Worm (Caenorhabditis elegans) whole organism, late embryonic: ENCODE data around the gene Y46G5A.8.

Experiments used
- C08G9.2 ChIP-seq: sonication (generic microtip); optimal IDR thresholded peaks from 2 replicates; lab custom pipeline; 2016; ENCODE audit warnings: mild to moderate bottlenecking, missing genetic modification characterization, moderate library complexity, missing compliant biosample characterization
- C38D4.7 ChIP-seq: fragments of 200-800 bp; sonication (Bioruptor generic); optimal IDR thresholded peaks from 2 replicates; lab custom pipeline; 2018; ENCODE audit warnings: mild to moderate bottlenecking, missing genetic modification characterization, moderate library complexity, missing compliant biosample characterization
- K02D7.2 ChIP-seq: sonication (generic microtip); optimal IDR thresholded peaks from 2 replicates; lab custom pipeline; 2017; ENCODE audit warnings: mild to moderate bottlenecking, missing genetic modification characterization, missing compliant biosample characterization
- K09A11.1 ChIP-seq: sonication (generic microtip); optimal IDR thresholded peaks from 2 replicates; lab custom pipeline; 2017; ENCODE audit warnings: antibody characterized with exemption, mild to moderate bottlenecking, missing genetic modification characterization, missing compliant biosample characterization; ENCODE audit not compliant: insufficient read depth
- ahr-1 ChIP-seq: sonication (generic microtip); optimal IDR thresholded peaks from 2 replicates; lab custom pipeline; 2016; ENCODE audit warnings: missing genetic modification characterization, missing compliant biosample characterization
- ceh-18 ChIP-seq: sonication (generic microtip); optimal IDR thresholded peaks from 2 replicates; lab custom pipeline; 2016; ENCODE audit warnings: missing genetic modification characterization, missing compliant biosample characterization
- ceh-19 ChIP-seq: fragments of 200-800 bp; sonication (Bioruptor generic); optimal IDR thresholded peaks from 2 replicates; lab custom pipeline; 2018; ENCODE audit warnings: mild to moderate bottlenecking, missing genetic modification characterization, missing compliant biosample characterization
- ceh-22 ChIP-seq: sonication (generic microtip); optimal IDR thresholded peaks from 2 replicates; lab custom pipeline; 2017; ENCODE audit warnings: missing biosample characterization, missing genetic modification characterization
- ceh-24 ChIP-seq: sonication (generic microtip); optimal IDR thresholded peaks from 2 replicates; lab custom pipeline; 2016; ENCODE audit warnings: mild to moderate bottlenecking, missing genetic modification characterization, missing compliant biosample characterization
- ceh-30 ChIP-seq: fragments of 150-350 bp; optimal IDR thresholded peaks from 2 replicates; lab custom pipeline; 2014; ENCODE audit warnings: missing biosample characterization, missing genetic modification characterization
- ceh-34 ChIP-seq: sonication (generic microtip); optimal IDR thresholded peaks from 2 replicates; lab custom pipeline; 2016; ENCODE audit warnings: mild to moderate bottlenecking, missing genetic modification characterization, missing compliant biosample characterization
- ceh-45 ChIP-seq: fragments of 200-800 bp; sonication (Bioruptor generic); IDR thresholded peaks from 2 replicates; pipeline ENCODE4 v1.3.6; 2022; ENCODE audit warnings: missing genetic modification reagents, missing genetic modification characterization, missing compliant biosample characterization
- ceh-48 ChIP-seq: sonication (generic microtip); optimal IDR thresholded peaks from 2 replicates; lab custom pipeline; 2016; ENCODE audit warnings: missing genetic modification characterization, inconsistent platforms, missing compliant biosample characterization
- ceh-9 ChIP-seq: sonication (generic microtip); optimal IDR thresholded peaks from 2 replicates; lab custom pipeline; 2016; ENCODE audit warnings: mild to moderate bottlenecking, missing genetic modification characterization, inconsistent platforms, missing compliant biosample characterization
- che-1 ChIP-seq: sonication (generic microtip); optimal IDR thresholded peaks from 2 replicates; lab custom pipeline; 2016; ENCODE audit warnings: mild to moderate bottlenecking, missing genetic modification characterization, missing compliant biosample characterization
- elt-2 ChIP-seq: sonication (generic microtip); optimal IDR thresholded peaks from 2 replicates; lab custom pipeline; 2016; ENCODE audit warnings: missing genetic modification reagents, missing genetic modification characterization, missing compliant biosample characterization
- ets-4 ChIP-seq: sonication (generic microtip); optimal IDR thresholded peaks from 2 replicates; lab custom pipeline; 2016; ENCODE audit warnings: missing genetic modification characterization, missing compliant biosample characterization
- eyg-1 ChIP-seq: sonication (generic microtip); optimal IDR thresholded peaks from 2 replicates; lab custom pipeline; 2016; ENCODE audit warnings: missing genotype, missing genetic modification characterization, missing compliant biosample characterization
- fax-1 ChIP-seq: sonication (generic microtip); optimal IDR thresholded peaks from 2 replicates; lab custom pipeline; 2016; ENCODE audit warnings: missing genotype, missing genetic modification characterization, missing compliant biosample characterization
- fkh-10 ChIP-seq: fragments of 150-350 bp; optimal IDR thresholded peaks from 2 replicates; lab custom pipeline; 2014; ENCODE audit warnings: missing biosample characterization, missing genetic modification reagents, missing genetic modification characterization
- gmeb-2 ChIP-seq: sonication (generic microtip); optimal IDR thresholded peaks from 2 replicates; lab custom pipeline; 2016; ENCODE audit warnings: missing genetic modification characterization, inconsistent platforms, missing compliant biosample characterization
- hlh-15 ChIP-seq: sonication (generic microtip); optimal IDR thresholded peaks from 2 replicates; lab custom pipeline; 2016; ENCODE audit warnings: missing genetic modification characterization, missing compliant biosample characterization
- hlh-30 ChIP-seq: sonication (generic microtip); optimal IDR thresholded peaks from 2 replicates; lab custom pipeline; 2017; ENCODE audit warnings: antibody characterized with exemption, missing genetic modification characterization, missing compliant biosample characterization; ENCODE audit not compliant: insufficient read depth
- hlh-6 ChIP-seq: sonication (generic microtip); optimal IDR thresholded peaks from 2 replicates; lab custom pipeline; 2016; ENCODE audit warnings: missing genotype, missing genetic modification characterization, missing compliant biosample characterization
- hlh-8 ChIP-seq: sonication (generic microtip); optimal IDR thresholded peaks from 2 replicates; lab custom pipeline; 2016; ENCODE audit warnings: missing genotype, missing genetic modification characterization, missing compliant biosample characterization
- madf-2 ChIP-seq: sonication (generic microtip); optimal IDR thresholded peaks from 2 replicates; lab custom pipeline; 2017; ENCODE audit warnings: missing genetic modification characterization, missing compliant biosample characterization
- mec-3 ChIP-seq: sonication (generic microtip); optimal IDR thresholded peaks from 2 replicates; lab custom pipeline; 2016; ENCODE audit warnings: borderline replicate concordance, missing genetic modification characterization, missing compliant biosample characterization
- nfya-1 ChIP-seq: sonication (generic microtip); optimal IDR thresholded peaks from 2 replicates; lab custom pipeline; 2017; ENCODE audit warnings: missing genetic modification characterization, mild to moderate bottlenecking, missing compliant biosample characterization, antibody characterized with exemption, moderate library complexity
- nhr-11 ChIP-seq: fragments of 150-350 bp; optimal IDR thresholded peaks from 2 replicates; lab custom pipeline; 2014; ENCODE audit warnings: missing biosample characterization, missing genetic modification characterization
- pat-9 ChIP-seq: fragments of 200-800 bp; sonication (Bioruptor generic); optimal IDR thresholded peaks from 2 replicates; lab custom pipeline; 2018; ENCODE audit warnings: mild to moderate bottlenecking, missing genetic modification characterization, moderate library complexity, missing compliant biosample characterization
- pax-1 ChIP-seq: fragments of 150-350 bp; optimal IDR thresholded peaks from 2 replicates; lab custom pipeline; 2014; ENCODE audit warnings: missing biosample characterization, missing genetic modification characterization
- pqm-1 ChIP-seq: sonication (generic microtip); optimal IDR thresholded peaks from 2 replicates; lab custom pipeline; 2016; ENCODE audit warnings: missing genetic modification characterization, missing compliant biosample characterization
- ref-2 ChIP-seq: sonication (generic microtip); optimal IDR thresholded peaks from 2 replicates; lab custom pipeline; 2016; ENCODE audit warnings: missing genetic modification characterization, missing compliant biosample characterization
- rnt-1 ChIP-seq: sonication (generic microtip); optimal IDR thresholded peaks from 2 replicates; lab custom pipeline; 2016; ENCODE audit warnings: missing genetic modification characterization, missing compliant biosample characterization
- syd-9 ChIP-seq: sonication (generic microtip); optimal IDR thresholded peaks from 2 replicates; lab custom pipeline; 2016; ENCODE audit warnings: mild to moderate bottlenecking, missing genetic modification characterization, moderate library complexity, missing compliant biosample characterization
- tbx-2 ChIP-seq: sonication (generic microtip); optimal IDR thresholded peaks from 2 replicates; lab custom pipeline; 2016; ENCODE audit warnings: missing genetic modification characterization, missing compliant biosample characterization
- tbx-7 ChIP-seq: sonication (generic microtip); optimal IDR thresholded peaks from 2 replicates; lab custom pipeline; 2016; ENCODE audit warnings: missing genotype, missing genetic modification characterization, missing compliant biosample characterization
- unc-3 ChIP-seq, 2 experiments: fragments of 200-800 bp in 1 of 2; sonication (Bioruptor generic) in 1 of 2; sonication (generic microtip) in 1 of 2; conservative IDR thresholded peaks in 1 of 2; optimal IDR thresholded peaks in 1 of 2; 2 replicates each; pipeline versions ENCODE4 v1.3.6 to Lab custom; 2016 to 2022; ENCODE audit warnings: missing compliant biosample characterization in 2 of 2, missing genetic modification characterization in 2 of 2, missing genetic modification reagents in 1 of 2
- unc-42 ChIP-seq: sonication (generic microtip); optimal IDR thresholded peaks from 2 replicates; lab custom pipeline; 2016; ENCODE audit warnings: missing genotype, missing genetic modification characterization, missing compliant biosample characterization
- zip-5 ChIP-seq: sonication (generic microtip); optimal IDR thresholded peaks from 2 replicates; lab custom pipeline; 2016; ENCODE audit warnings: missing genetic modification characterization, missing compliant biosample characterization
- ztf-16 ChIP-seq: sonication (generic microtip); optimal IDR thresholded peaks from 2 replicates; lab custom pipeline; 2017; ENCODE audit warnings: missing genetic modification characterization, missing compliant biosample characterization

The Y46G5A.8 gene

DNA sequence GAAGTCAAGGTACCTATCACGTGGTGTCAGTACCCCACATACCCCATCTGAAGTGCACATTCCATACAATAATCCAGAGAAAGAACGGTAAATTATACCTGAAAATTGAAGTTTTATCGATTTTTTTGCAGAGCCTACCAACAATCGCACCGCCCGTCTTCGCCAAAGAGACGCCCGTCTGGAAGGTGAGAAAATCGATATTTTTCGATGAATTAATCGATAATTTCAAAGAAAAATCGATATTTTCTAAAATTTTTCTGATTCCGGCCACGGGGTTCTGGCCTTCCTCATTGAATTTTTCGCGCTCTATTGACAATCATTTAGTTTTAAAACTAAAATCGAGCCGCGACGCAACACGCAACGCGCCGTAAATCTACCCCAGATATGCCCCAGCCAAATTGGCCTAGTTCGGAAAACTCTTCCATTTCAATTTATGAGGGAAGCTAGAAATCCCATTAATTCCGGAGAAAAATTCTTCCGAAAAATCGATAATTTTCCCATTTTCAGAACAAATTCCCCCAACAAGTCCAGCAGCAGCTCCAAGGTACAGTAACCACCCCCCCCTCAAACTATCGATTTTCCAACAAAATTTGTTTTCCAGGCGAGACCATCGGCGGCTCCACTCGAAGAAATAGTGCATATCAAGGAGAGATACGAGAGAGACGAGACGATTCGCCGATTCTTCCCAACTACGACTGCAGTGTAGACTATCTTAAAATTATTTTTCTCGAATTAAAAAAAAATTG is 10.5 kb downstream of the Y46G5A.8 start:
- TF ChIP-seq hlh-30 (tag; lab: Kevin White, UChicago), result peak; percentile 30
- no peak for TF ChIP-seq tbx-7 (tag; lab: Kevin White, UChicago)
- peak; percentile 5 for TF ChIP-seq ref-2 (tag; lab: Kevin White, UChicago)
- TF ChIP-seq ceh-48, result peak; percentile 23
- TF ChIP-seq, all 69 proteins: peak for 3

ce11 chrII:12767258-12767824 is 11.2 kb downstream of the Y46G5A.8 start:
- no peak for TF ChIP-seq tbx-2 (tag; lab: Kevin White, UChicago)
- TF ChIP-seq ceh-22 (tag; lab: Kevin White, UChicago), result no peak
- no peak for TF ChIP-seq pax-1
- TF ChIP-seq hlh-6 (tag; lab: Kevin White, UChicago), result peak; percentile 70
- no peak for TF ChIP-seq rnt-1 (tag; lab: Kevin White, UChicago)
- TF ChIP-seq C38D4.7 (GFP tag; lab: Kevin White, UChicago), result no peak
- no peak for TF ChIP-seq eyg-1
- no peak for TF ChIP-seq unc-42 (tag; lab: Kevin White, UChicago)
- TF ChIP-seq ceh-24, result no peak

DNA sequence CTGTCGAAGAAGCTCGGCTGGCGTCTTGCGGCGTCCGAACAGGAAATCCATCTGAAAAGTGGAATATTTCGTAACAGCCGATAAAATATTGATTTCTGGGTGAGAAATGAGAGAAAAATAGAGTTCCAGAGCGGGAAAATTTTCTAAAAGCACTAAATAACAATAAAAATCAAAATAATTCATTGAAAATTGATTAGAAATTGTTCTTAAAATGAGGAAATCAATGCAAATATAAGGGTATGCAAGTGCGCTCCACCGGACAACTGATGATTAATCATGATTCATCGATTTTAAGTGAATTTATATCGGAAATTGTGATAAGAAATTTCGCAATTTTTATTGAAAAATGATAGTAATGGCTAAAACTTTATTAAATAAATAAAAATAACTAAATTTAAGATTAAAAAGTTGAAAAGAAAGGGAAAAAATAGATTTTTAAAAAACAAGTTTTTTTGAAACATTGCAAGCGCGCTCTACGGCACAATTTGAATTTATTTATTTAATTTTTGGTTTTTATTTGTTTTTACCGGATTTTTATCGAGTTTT is 12.1 kb downstream of the Y46G5A.8 start, which contains the start of the genes vps-2 and tiar-2:
vps-2 (minus strand) TSS at position 51 of the 546 bp plus-strand sequence.
tiar-2 (plus strand) TSS at position 520 of the 546 bp plus-strand sequence.
- TF ChIP-seq K09A11.1 (tag; lab: Kevin White, UChicago) (no peak), ceh-48 (peak; percentile 59), ceh-18 (tag; lab: Kevin White, UChicago) (no peak), hlh-8 (tag; lab: Kevin White, UChicago) (no peak), nhr-11 (no peak), ahr-1 (no peak), ceh-30 (no peak), syd-9 (tag; lab: Kevin White, UChicago) (no peak), ceh-19 (GFP tag; lab: Kevin White, UChicago) (no peak), hlh-15 (no peak), ref-2 (tag; lab: Kevin White, UChicago) (no peak), C08G9.2 (no peak), ceh-34 (tag; lab: Kevin White, UChicago) (no peak), mec-3 (tag; lab: Kevin White, UChicago) (no peak), fkh-10 (GFP tag; lab: Kevin White, UChicago) (no peak), unc-42 (tag; lab: Kevin White, UChicago) (peak; percentile 73), ceh-22 (tag; lab: Kevin White, UChicago) (no peak), elt-2 (tag; lab: Kevin White, UChicago) (peak; percentile 13), K02D7.2 (tag; lab: Kevin White, UChicago) (no peak)

DNA sequence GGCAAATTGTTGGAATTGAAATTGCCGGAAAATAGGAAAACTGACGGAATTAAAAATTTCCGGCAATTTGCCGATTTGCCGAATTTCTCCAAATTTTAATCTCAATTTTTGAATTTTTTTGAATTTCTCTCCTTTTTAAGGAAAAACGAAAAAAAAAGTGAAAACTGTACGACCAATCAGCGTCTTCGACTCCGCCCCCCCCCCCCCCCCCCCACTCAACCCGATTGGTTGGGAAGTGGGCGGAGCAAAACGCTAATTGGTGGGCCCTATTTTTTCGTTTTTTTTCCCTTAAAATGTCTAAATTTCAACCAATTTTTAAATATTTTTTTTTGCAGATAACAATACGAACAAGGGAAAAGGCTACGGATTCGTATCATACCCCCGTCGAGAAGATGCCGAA is 13.8 kb downstream of the Y46G5A.8 start:
- TF ChIP-seq nhr-11, result no peak
- TF ChIP-seq C38D4.7 (GFP tag; lab: Kevin White, UChicago), result no peak
- TF ChIP-seq ceh-45, result no peak
- no peak for TF ChIP-seq gmeb-2
- TF ChIP-seq ceh-30, result no peak
- TF ChIP-seq eyg-1, result no peak
- no peak for TF ChIP-seq ztf-16
- no peak for TF ChIP-seq pqm-1 (tag; lab: Kevin White, UChicago)
- no peak for TF ChIP-seq unc-42 (tag; lab: Kevin White, UChicago)

ce11 chrII:12774402-12774801 is 18.3 kb downstream of the Y46G5A.8 start, which contains the start of gene Y46G5A.14:
Y46G5A.14 (plus strand) TSS chrII:12774702.
- TF ChIP-seq ceh-48 (no peak), hlh-15 (no peak), tbx-7 (tag; lab: Kevin White, UChicago) (no peak), elt-2 (tag; lab: Kevin White, UChicago) (no peak), che-1 (tag; lab: Kevin White, UChicago) (no peak), ceh-24 (no peak), nfya-1 (tag; lab: Kevin White, UChicago) (no peak), ceh-9 (no peak), gmeb-2 (no peak), madf-2 (no peak), K09A11.1 (tag; lab: Kevin White, UChicago) (no peak), pax-1 (no peak), pat-9 (tag; lab: Kevin White, UChicago) (no peak), zip-5 (no peak), ets-4 (tag; lab: Kevin White, UChicago) (no peak), unc-3 (GFP tag; conservative IDR thresholded peaks at IDR 0.05; lab: Robert Waterston, UW) (no peak), unc-3 (tag; optimal IDR thresholded peaks at IDR 0.05; lab: Kevin White, UChicago) (no peak), fax-1 (tag; lab: Kevin White, UChicago) (no peak)
